Worm (Caenorhabditis elegans) whole organism, L4/young adult: ENCODE measurements around the gene math-8.

Experiments
- W03F9.2 ChIP-seq: fragments of 150-350 bp; optimal IDR thresholded peaks from 2 replicates; lab custom pipeline; 2014; ENCODE audit warnings: missing biosample characterization, missing genetic modification characterization
- dao-5 ChIP-seq: sonication (generic microtip); optimal IDR thresholded peaks from 2 replicates; lab custom pipeline; 2016; ENCODE audit warnings: missing genotype, missing genetic modification characterization, moderate library complexity, missing compliant biosample characterization
- him-1 ChIP-seq: sonication (generic microtip); optimal IDR thresholded peaks from 2 replicates; lab custom pipeline; 2016; ENCODE audit warnings: missing genotype, missing genetic modification reagents, missing genetic modification characterization, missing compliant biosample characterization

ce11 chrII:1842894-1843293 is 46.1 kb downstream of the math-8 start, which contains the start of the genes C52E2.5 and C52E2.4:
- no peak for TF ChIP-seq dao-5
- TF ChIP-seq him-1 (tag; lab: Kevin White, UChicago): no peak
- no peak for TF ChIP-seq W03F9.2 (tag; lab: Kevin White, UChicago)
